Worm (Caenorhabditis elegans) whole organism, mixed stage, embryonic: ENCODE measurements around the gene ZC190.6.

Experiments used
- M03D4.4 ChIP-seq: sonication (generic microtip); optimal IDR thresholded peaks from 2 replicates; lab custom pipeline; 2017; ENCODE audit warnings: mild to moderate bottlenecking, missing genetic modification characterization, missing compliant biosample characterization
- bed-3 ChIP-seq: fragments of 200-800 bp; sonication (Bioruptor generic); optimal IDR thresholded peaks from 3 replicates; lab custom pipeline; 2018; ENCODE audit warnings: mild to moderate bottlenecking, missing genetic modification characterization, moderate library complexity, missing compliant biosample characterization
- blmp-1 ChIP-seq: fragments of 150-350 bp; optimal IDR thresholded peaks from 2 replicates; lab custom pipeline; 2014; ENCODE audit warnings: missing biosample characterization, missing genetic modification characterization
- ceh-39 ChIP-seq: fragments of 150-350 bp; optimal IDR thresholded peaks from 2 replicates; lab custom pipeline; 2014; ENCODE audit warnings: missing biosample characterization, missing genetic modification characterization
- ceh-43 ChIP-seq: fragments of 200-800 bp; sonication (Bioruptor generic); optimal IDR thresholded peaks from 2 replicates; lab custom pipeline; 2018; ENCODE audit warnings: mild to moderate bottlenecking, missing genetic modification characterization, moderate library complexity, missing compliant biosample characterization
- ces-1 ChIP-seq: fragments of 150-350 bp; optimal IDR thresholded peaks from 2 replicates; lab custom pipeline; 2014; ENCODE audit warnings: missing biosample characterization, missing genetic modification reagents, missing genetic modification characterization
- cnd-1 ChIP-seq: fragments of 200-800 bp; sonication (Bioruptor generic); optimal IDR thresholded peaks from 2 replicates; lab custom pipeline; 2018; ENCODE audit warnings: mild to moderate bottlenecking, missing genetic modification characterization, missing compliant biosample characterization
- drap-1 ChIP-seq: fragments of 200-800 bp; sonication (Bioruptor generic); optimal IDR thresholded peaks from 3 replicates; lab custom pipeline; 2018; ENCODE audit warnings: mild to moderate bottlenecking, missing genetic modification characterization, missing compliant biosample characterization
- elt-1 ChIP-seq: sonication (generic microtip); optimal IDR thresholded peaks from 2 replicates; lab custom pipeline; 2017; ENCODE audit warnings: missing genetic modification characterization, mild to moderate bottlenecking, missing compliant biosample characterization, antibody characterized with exemption, moderate library complexity, borderline replicate concordance; ENCODE audit not compliant: insufficient read depth
- elt-3 ChIP-seq: fragments of 150-350 bp; optimal IDR thresholded peaks from 2 replicates; lab custom pipeline; 2014; ENCODE audit warnings: missing biosample characterization, missing genetic modification characterization
- flh-1 ChIP-seq: fragments of 200-800 bp; sonication (Bioruptor generic); optimal IDR thresholded peaks from 2 replicates; lab custom pipeline; 2018; ENCODE audit warnings: mild to moderate bottlenecking, missing genetic modification characterization, moderate library complexity, missing compliant biosample characterization
- hlh-1 ChIP-seq: fragments of 150-350 bp; optimal IDR thresholded peaks from 2 replicates; lab custom pipeline; 2014; ENCODE audit warnings: missing biosample characterization, missing genetic modification reagents, missing genetic modification characterization
- lin-13 ChIP-seq: fragments of 150-350 bp; optimal IDR thresholded peaks from 2 replicates; lab custom pipeline; 2014; ENCODE audit warnings: missing biosample characterization, missing genetic modification characterization
- lsy-2 ChIP-seq: fragments of 150-350 bp; optimal IDR thresholded peaks from 2 replicates; lab custom pipeline; 2014; ENCODE audit warnings: missing biosample characterization, missing genetic modification characterization
- mep-1 ChIP-seq: fragments of 150-350 bp; optimal IDR thresholded peaks from 2 replicates; lab custom pipeline; 2017; ENCODE audit warnings: missing biosample characterization, missing genetic modification reagents, missing genetic modification characterization, inconsistent platforms
- mls-2 ChIP-seq: sonication (generic microtip); optimal IDR thresholded peaks from 2 replicates; lab custom pipeline; 2016; ENCODE audit warnings: mild to moderate bottlenecking, missing genetic modification characterization, moderate library complexity, missing compliant biosample characterization
- nhr-12 ChIP-seq: fragments of 150-350 bp; optimal IDR thresholded peaks from 2 replicates; lab custom pipeline; 2014; ENCODE audit warnings: missing biosample characterization, missing genetic modification characterization
- nhr-2 ChIP-seq: fragments of 150-350 bp; optimal IDR thresholded peaks from 2 replicates; lab custom pipeline; 2014; ENCODE audit warnings: missing biosample characterization, missing genetic modification characterization
- nhr-76 ChIP-seq: sonication (generic microtip); optimal IDR thresholded peaks from 2 replicates; lab custom pipeline; 2017; ENCODE audit warnings: missing biosample characterization, missing genetic modification characterization
- pha-4 ChIP-seq: fragments of 150-350 bp; optimal IDR thresholded peaks from 2 replicates; lab custom pipeline; 2018; ENCODE audit warnings: missing biosample characterization, missing genetic modification reagents, missing genetic modification characterization
- snpc-4 ChIP-seq: fragments of 150-350 bp; optimal IDR thresholded peaks from 2 replicates; lab custom pipeline; 2014; ENCODE audit warnings: missing biosample characterization, missing genetic modification characterization
- sptf-1 ChIP-seq: sonication (generic microtip); optimal IDR thresholded peaks from 2 replicates; lab custom pipeline; 2017; ENCODE audit warnings: mild to moderate bottlenecking, missing genetic modification characterization, moderate library complexity, missing compliant biosample characterization
- unc-120 ChIP-seq: sonication (generic microtip); optimal IDR thresholded peaks from 2 replicates; lab custom pipeline; 2017; ENCODE audit warnings: missing genetic modification characterization, missing compliant biosample characterization; ENCODE audit not compliant: poor library complexity, severe bottlenecking
- unc-62 ChIP-seq: fragments of 150-350 bp; optimal IDR thresholded peaks from 2 replicates; lab custom pipeline; 2014; ENCODE audit warnings: missing biosample characterization, missing genetic modification reagents, missing genetic modification characterization
- zip-8 ChIP-seq: fragments of 150-350 bp; optimal IDR thresholded peaks from 2 replicates; lab custom pipeline; 2014; ENCODE audit warnings: missing biosample characterization, missing genetic modification characterization
- ztf-11 ChIP-seq: fragments of 150-350 bp; optimal IDR thresholded peaks from 2 replicates; lab custom pipeline; 2014; ENCODE audit warnings: missing biosample characterization, missing genetic modification characterization

ZC190.6 gene

DNA sequence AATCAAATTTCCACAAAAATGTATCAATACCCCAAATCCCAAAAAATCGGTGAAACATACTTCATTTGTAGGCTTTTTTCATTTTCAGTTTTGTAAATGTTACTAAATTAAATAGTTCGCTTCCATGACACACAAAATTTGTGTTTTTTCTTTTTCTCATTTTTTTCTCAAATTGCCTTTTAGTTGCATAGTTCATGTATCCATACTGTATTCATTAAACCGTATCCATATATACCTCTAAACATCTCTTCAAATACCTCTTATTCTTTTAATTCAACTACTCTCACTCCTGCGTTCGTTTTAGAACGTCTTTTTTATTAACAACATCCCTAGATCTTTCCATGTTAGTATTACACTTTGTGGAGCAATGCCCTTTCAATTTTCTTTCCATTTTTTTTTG lies 6.3 kb downstream of the ZC190.6 start:
- TF ChIP-seq drap-1 (GFP tag; lab: Kevin White, UChicago) (no peak), flh-1 (GFP tag; lab: Kevin White, UChicago) (no peak), M03D4.4 (tag; lab: Kevin White, UChicago) (no peak), hlh-1 (no peak)

DNA sequence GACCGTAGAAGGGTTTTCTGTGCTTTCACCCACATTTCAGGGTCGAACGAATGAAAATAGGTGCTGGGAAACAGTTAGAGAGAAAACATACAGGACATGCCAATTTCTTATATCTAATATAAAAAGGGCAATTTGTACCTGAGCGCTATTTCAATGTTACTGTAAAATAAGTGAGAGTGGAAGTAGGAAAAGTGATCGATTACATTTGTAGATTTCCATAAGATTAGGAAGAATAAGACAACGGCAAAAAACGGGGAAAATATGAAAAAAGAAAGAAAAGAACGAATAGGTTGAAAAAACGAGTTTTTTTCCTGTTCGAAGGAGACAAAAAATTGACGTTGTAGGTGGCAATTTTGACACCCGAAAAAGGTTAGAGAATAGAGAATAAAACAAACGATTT lies 8.9 kb downstream of the ZC190.6 start:
- TF ChIP-seq mls-2 (tag; lab: Kevin White, UChicago) (no peak), lin-13 (tag; lab: Kevin White, UChicago) (no peak), blmp-1 (tag; lab: Kevin White, UChicago) (peak; percentile 50), nhr-2 (tag; lab: Kevin White, UChicago) (no peak), ceh-39 (tag; lab: Kevin White, UChicago) (no peak), lsy-2 (tag; lab: Kevin White, UChicago) (no peak), nhr-12 (tag; lab: Kevin White, UChicago) (no peak), ceh-43 (GFP tag; lab: Kevin White, UChicago) (no peak)

DNA sequence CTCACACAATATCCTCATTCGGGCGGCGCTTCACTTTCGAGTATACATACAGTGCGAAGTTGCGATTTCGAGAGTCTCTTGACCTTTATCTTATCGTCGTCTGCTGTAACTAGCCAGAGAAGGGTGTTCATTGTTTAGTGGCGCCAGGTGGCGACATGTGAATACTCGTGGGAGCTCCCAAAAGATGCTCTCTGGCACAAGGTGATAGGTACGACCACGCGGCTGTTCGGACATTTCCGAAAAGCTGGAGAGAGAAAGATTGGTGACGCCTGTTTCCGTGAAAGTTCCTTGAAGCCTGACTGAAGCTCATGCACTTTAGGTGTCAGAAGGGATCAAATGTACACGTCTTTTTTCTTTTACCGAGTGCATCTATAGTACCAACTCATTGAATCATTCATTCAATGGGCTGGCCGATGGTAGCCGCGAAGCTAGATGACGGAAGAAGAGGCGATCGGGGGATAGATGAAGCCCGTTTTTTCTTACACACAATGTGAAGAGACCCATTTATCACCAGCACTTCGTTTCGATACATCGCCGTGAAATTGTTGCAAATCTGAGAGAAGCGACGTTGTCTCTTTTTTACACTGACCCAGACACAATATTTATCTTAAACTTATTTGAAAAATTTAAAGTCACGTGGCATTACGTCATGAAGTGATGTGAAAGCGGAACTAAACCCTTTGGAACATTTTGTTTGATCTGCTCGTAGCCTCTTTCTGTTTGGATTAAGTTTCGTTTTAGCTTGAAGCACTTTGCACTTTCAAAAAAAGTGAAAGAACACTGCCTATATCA lies 9.7 kb downstream of the ZC190.6 start:
- no peak for TF ChIP-seq cnd-1
- TF ChIP-seq mep-1 (tag; lab: Kevin White, UChicago): no peak
- TF ChIP-seq snpc-4 (tag; lab: Kevin White, UChicago): no peak
- TF ChIP-seq unc-62: peak; percentile 22
- TF ChIP-seq lin-13 (tag; lab: Kevin White, UChicago): no peak
- peak; percentile 76 for TF ChIP-seq unc-120 (tag; lab: Kevin White, UChicago)
- peak; percentile 89 for TF ChIP-seq hlh-1
- TF ChIP-seq, all 35 proteins: peak for 3

DNA sequence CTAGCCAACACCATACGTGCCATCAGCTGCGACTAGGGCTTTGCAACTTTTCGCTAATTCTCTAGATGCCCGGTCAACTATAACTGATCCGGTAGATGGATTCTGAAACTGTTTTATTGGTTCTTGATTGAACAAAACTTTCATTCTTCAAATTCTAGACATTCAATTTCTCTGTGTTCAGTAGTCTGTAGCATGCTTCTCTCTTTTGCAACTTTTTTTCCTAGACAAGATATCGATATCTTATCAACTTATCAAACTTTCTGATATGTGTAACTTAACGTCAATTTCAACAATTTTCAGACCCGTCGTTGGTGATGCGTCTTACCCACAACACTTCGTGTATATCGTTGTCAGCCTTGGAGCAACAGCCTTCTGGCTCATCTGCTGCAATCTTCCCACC lies 11.3 kb downstream of the ZC190.6 start, which contains the start of gene ZC190.4:
TSS of gene ZC190.4 (plus strand) at position 301 of the 400 bp plus-strand sequence.
- TF ChIP-seq drap-1 (GFP tag; lab: Kevin White, UChicago) (no peak), unc-62 (no peak), pha-4 (tag; lab: Kevin White, UChicago) (no peak), M03D4.4 (tag; lab: Kevin White, UChicago) (no peak), bed-3 (GFP tag; lab: Kevin White, UChicago) (no peak), ces-1 (GFP tag; lab: Kevin White, UChicago) (no peak), unc-120 (tag; lab: Kevin White, UChicago) (no peak), sptf-1 (tag; lab: Kevin White, UChicago) (no peak), flh-1 (GFP tag; lab: Kevin White, UChicago) (no peak), lsy-2 (tag; lab: Kevin White, UChicago) (no peak), hlh-1 (no peak), zip-8 (tag; lab: Kevin White, UChicago) (no peak), snpc-4 (tag; lab: Kevin White, UChicago) (no peak), ztf-11 (tag; lab: Kevin White, UChicago) (no peak), lin-13 (tag; lab: Kevin White, UChicago) (no peak)
- TF ChIP-seq, all 35 proteins: peak for 0

ce11 chrV:8663023-8663422 lies 14.1 kb downstream of the ZC190.6 start:
- no peak for TF ChIP-seq lsy-2 (tag; lab: Kevin White, UChicago)

ce11 chrV:8662056-8663006 lies 14.8 kb downstream of the ZC190.6 start:
- no peak for TF ChIP-seq M03D4.4 (tag; lab: Kevin White, UChicago)
- TF ChIP-seq bed-3 (GFP tag; lab: Kevin White, UChicago): no peak
- TF ChIP-seq elt-1 (tag; lab: Kevin White, UChicago): no peak
- no peak for TF ChIP-seq drap-1 (GFP tag; lab: Kevin White, UChicago)
- no peak for TF ChIP-seq ces-1 (GFP tag; lab: Kevin White, UChicago)
- no peak for TF ChIP-seq nhr-76
- TF ChIP-seq pha-4 (tag; lab: Kevin White, UChicago): no peak
- no peak for TF ChIP-seq elt-3 (tag; lab: Kevin White, UChicago)
